Worm (Caenorhabditis elegans) whole organism, late embryonic: ENCODE results near the gene C06G4.4.

Experiments
- nhr-11 ChIP-seq: fragments of 150-350 bp; optimal IDR thresholded peaks from 2 replicates; lab custom pipeline; 2014; ENCODE audit warnings: missing biosample characterization, missing genetic modification characterization
- pha-4 ChIP-seq: fragments of 150-350 bp; optimal IDR thresholded peaks from 2 replicates; lab custom pipeline; 2018; ENCODE audit warnings: missing biosample characterization, missing genetic modification reagents, missing genetic modification characterization
- ztf-16 ChIP-seq: sonication (generic microtip); optimal IDR thresholded peaks from 2 replicates; lab custom pipeline; 2017; ENCODE audit warnings: missing genetic modification characterization, missing compliant biosample characterization

DNA sequence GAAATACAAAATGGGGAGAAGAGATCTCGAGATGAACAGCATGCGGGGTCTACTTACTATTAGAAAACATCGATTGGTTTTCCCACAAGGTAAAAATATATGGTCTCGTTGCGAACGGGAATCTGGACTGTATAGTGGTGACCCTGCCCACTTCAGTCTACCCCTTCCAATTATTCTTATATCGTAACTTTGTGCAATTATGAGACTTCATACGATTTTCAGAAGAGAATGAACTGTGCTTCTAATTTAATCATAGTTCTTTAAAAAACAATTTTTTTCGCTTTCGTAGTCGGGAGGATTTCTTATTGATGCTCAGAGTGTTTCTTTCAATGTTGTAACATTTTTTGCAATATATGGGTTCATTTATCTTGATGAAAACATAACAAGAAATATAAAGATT lies 5.6 kb downstream of the C06G4.4 start, which contains the start of gene F54H12.5:
- TF ChIP-seq pha-4 (tag; lab: Kevin White, UChicago) (no peak), ztf-16 (tag; lab: Kevin White, UChicago) (no peak), nhr-11 (tag; lab: Kevin White, UChicago) (no peak)
